Worm (Caenorhabditis elegans): Measurements from ENCODE around the gene skr-16.

DNA sequence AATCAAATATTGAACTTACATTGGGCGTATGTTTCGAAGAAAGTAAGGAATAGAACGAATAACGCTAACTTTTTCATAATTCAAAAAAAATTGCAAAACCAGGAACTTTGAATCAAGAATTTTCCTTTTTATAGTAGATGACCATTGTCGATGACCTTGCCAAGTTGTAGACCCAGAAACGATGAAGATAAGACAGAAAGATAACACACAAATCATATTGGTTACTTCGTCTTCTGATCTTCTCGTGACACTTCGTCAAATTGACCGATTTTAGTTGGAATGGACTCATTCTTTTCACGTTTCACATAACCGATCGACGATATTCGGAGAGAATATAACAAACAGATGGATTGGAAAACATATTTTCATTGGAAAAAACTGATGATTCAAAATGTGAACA, 36.7 kb upstream of the skr-16 start, which contains the start of gene grsp-3:
- TF ChIP-seq nhr-76 (tag; optimal IDR thresholded peaks at IDR 0.05) (no peak), ceh-82 (tag; optimal IDR thresholded peaks at IDR 0.05) (no peak), fkh-10 (GFP tag; optimal IDR thresholded peaks at IDR 0.05) (no peak), pqm-1 (tag; optimal IDR thresholded peaks at IDR 0.05) (no peak), pag-3 (tag; optimal IDR thresholded peaks at IDR 0.05; ENCODE audit: borderline replicate concordance, insufficient read depth) (no peak), hpl-2 (GFP tag; optimal IDR thresholded peaks at IDR 0.05) (no peak), pax-3 (tag; optimal IDR thresholded peaks at IDR 0.05) (no peak), hlh-17 (GFP tag; optimal IDR thresholded peaks at IDR 0.05; ENCODE audit: borderline replicate concordance) (no peak), elt-2 (tag; optimal IDR thresholded peaks at IDR 0.05) (no peak), fos-1 (tag; optimal IDR thresholded peaks at IDR 0.05) (no peak)
